Worm (Caenorhabditis elegans) whole organism, L1 larva: ENCODE measurements around the gene vha-1.

ENCODE experiments used
- C16A3.4 ChIP-seq: fragments of 150-350 bp; optimal IDR thresholded peaks from 2 replicates; lab custom pipeline; 2014; ENCODE audit warnings: missing biosample characterization, missing genetic modification characterization
- C34B4.2 ChIP-seq: sonication (generic microtip); optimal IDR thresholded peaks from 2 replicates; lab custom pipeline; 2017; ENCODE audit warnings: mild to moderate bottlenecking, missing genetic modification characterization, missing compliant biosample characterization
- aha-1 ChIP-seq: fragments of 150-350 bp; optimal IDR thresholded peaks from 2 replicates; lab custom pipeline; 2014; ENCODE audit warnings: missing biosample characterization, missing genetic modification characterization
- ceh-88 ChIP-seq: fragments of 200-800 bp; sonication (Bioruptor generic); IDR thresholded peaks from 2 replicates; pipeline ENCODE4 v1.3.6; 2022; ENCODE audit warnings: missing genetic modification characterization, missing compliant biosample characterization
- fos-1 ChIP-seq: fragments of 150-350 bp; optimal IDR thresholded peaks from 2 replicates; lab custom pipeline; 2014; ENCODE audit warnings: missing biosample characterization, missing genetic modification characterization
- lin-13 ChIP-seq: fragments of 150-350 bp; optimal IDR thresholded peaks from 2 replicates; lab custom pipeline; 2014; ENCODE audit warnings: missing biosample characterization, missing genetic modification reagents, missing genetic modification characterization
- nhr-12 ChIP-seq: sonication (generic microtip); optimal IDR thresholded peaks from 2 replicates; lab custom pipeline; 2017; ENCODE audit warnings: missing biosample characterization, missing genetic modification characterization
- nhr-76 ChIP-seq: sonication (generic microtip); optimal IDR thresholded peaks from 2 replicates; lab custom pipeline; 2017; ENCODE audit warnings: missing biosample characterization, missing genetic modification characterization
- nhr-85 ChIP-seq: sonication (generic microtip); peaks from one replicate; lab custom pipeline; 2016; ENCODE audit warnings: missing genetic modification characterization, inconsistent platforms, missing compliant biosample characterization
- nhr-90 ChIP-seq: sonication (generic microtip); optimal IDR thresholded peaks from 2 replicates; lab custom pipeline; 2016; ENCODE audit warnings: mild to moderate bottlenecking, missing genetic modification characterization, missing compliant biosample characterization; ENCODE audit not compliant: poor library complexity
- skn-1 ChIP-seq: fragments of 150-350 bp; optimal IDR thresholded peaks from 2 replicates; lab custom pipeline; 2014; ENCODE audit warnings: missing biosample characterization, missing genetic modification characterization
- snpc-4 ChIP-seq: fragments of 150-350 bp; optimal IDR thresholded peaks from 2 replicates; lab custom pipeline; 2014; ENCODE audit warnings: missing biosample characterization, missing genetic modification characterization
- unc-98 ChIP-seq: fragments of 200-800 bp; sonication (Bioruptor generic); IDR thresholded peaks from 2 replicates; pipeline ENCODE4 v1.3.6; 2022; ENCODE audit warnings: missing genetic modification characterization, missing compliant biosample characterization

DNA sequence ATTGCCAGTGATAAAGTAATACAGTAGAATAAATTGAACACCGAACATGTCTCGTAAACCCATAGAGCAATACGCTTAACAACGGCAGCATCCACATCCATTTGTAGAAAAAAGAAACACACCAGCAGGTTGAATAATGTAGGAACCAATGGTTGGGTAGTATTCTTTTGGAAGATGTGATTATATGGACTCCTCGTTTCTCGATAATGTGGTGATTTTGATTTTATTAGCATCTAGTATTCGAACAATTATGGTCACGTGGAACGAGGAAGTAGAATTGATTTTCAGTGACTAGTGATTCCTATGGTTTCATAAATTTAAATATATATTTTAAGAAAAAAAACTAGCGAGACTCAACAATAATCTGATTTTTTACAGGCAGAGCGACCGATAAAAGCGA, 15.4 kb downstream of the vha-1 start, which contains the start of gene srxa-10:
- TF ChIP-seq lin-13 (GFP tag; lab: Kevin White, UChicago) = no peak
- TF ChIP-seq unc-98 (GFP tag; lab: Robert Waterston, UW) = no peak
- no peak for TF ChIP-seq nhr-76
- TF ChIP-seq nhr-12 (tag; lab: Kevin White, UChicago) = no peak
- no peak for TF ChIP-seq nhr-85 (tag; lab: Kevin White, UChicago)
- TF ChIP-seq fos-1 (tag; lab: Kevin White, UChicago) = no peak
- no peak for TF ChIP-seq nhr-90
- no peak for TF ChIP-seq C34B4.2 (tag; lab: Kevin White, UChicago)
- no peak for TF ChIP-seq ceh-88 (GFP tag; lab: Robert Waterston, UW)
- no peak for TF ChIP-seq aha-1
- TF ChIP-seq snpc-4 (tag; lab: Kevin White, UChicago) = no peak
- no peak for TF ChIP-seq C16A3.4 (tag; lab: Kevin White, UChicago)
- TF ChIP-seq skn-1 = no peak
